Fruit fly (Drosophila melanogaster): Measurements from ENCODE around the gene CG12576.

The CG12576 gene

dm6 chrX:22487667-22488593 is 5.8 kb upstream of the CG12576 start (continued):
- TF ChIP-seq Meics (GFP tag; optimal IDR thresholded peaks at IDR 0.05): peak; percentile 55
- TF ChIP-seq CG32767 (GFP tag; IDR thresholded peaks at IDR 0.05): no peak
- no peak for TF ChIP-seq Lim3 (GFP tag; IDR thresholded peaks at IDR 0.05)
- no peak for TF ChIP-seq fd102C (GFP tag; optimal IDR thresholded peaks at IDR 0.05)
- peak; percentile 42 for TF ChIP-seq CG12659 (GFP tag; optimal IDR thresholded peaks at IDR 0.05)
- peak; percentile 17 for TF ChIP-seq NfI (GFP tag; optimal IDR thresholded peaks at IDR 0.05)
- no peak for TF ChIP-seq Hr78 (GFP tag; optimal IDR thresholded peaks at IDR 0.05)
- peak; percentile 1 for TF ChIP-seq Myb (GFP tag; optimal IDR thresholded peaks at IDR 0.05)
- TF ChIP-seq sna (GFP tag; IDR thresholded peaks at IDR 0.05; ENCODE audit: partially characterized antibody): no peak
- no peak for TF ChIP-seq cad (GFP tag; optimal IDR thresholded peaks at IDR 0.05)
- TF ChIP-seq Hr3 (GFP tag; optimal IDR thresholded peaks at IDR 0.05): no peak
- no peak for TF ChIP-seq pfk (GFP tag; optimal IDR thresholded peaks at IDR 0.05)
- TF ChIP-seq zfh1 (GFP tag; IDR thresholded peaks at IDR 0.05): 0 out of 3 replicates have a peak, but pooled peaks have one; percentile 5
- no peak for TF ChIP-seq pros (GFP tag; optimal IDR thresholded peaks at IDR 0.05)
- TF ChIP-seq CG15269 (tag; optimal IDR thresholded peaks at IDR 0.05): peak; percentile 52
- peak; percentile 73 for TF ChIP-seq sug (tag; optimal IDR thresholded peaks at IDR 0.05)
- TF ChIP-seq tup (GFP tag; optimal IDR thresholded peaks at IDR 0.05): no peak
- TF ChIP-seq CG6254 (GFP tag; optimal IDR thresholded peaks at IDR 0.05): no peak
- peak; percentile 19; the same call in 1 of the 2 replicates for TF ChIP-seq E2f2 (GFP tag; IDR thresholded peaks at IDR 0.05)
- TF ChIP-seq Rx (GFP tag; IDR thresholded peaks at IDR 0.05): no peak
- no peak for TF ChIP-seq CG8089 (GFP tag; optimal IDR thresholded peaks at IDR 0.05)
- TF ChIP-seq lov (optimal IDR thresholded peaks at IDR 0.05): no peak
- TF ChIP-seq lov (GFP tag; IDR thresholded peaks at IDR 0.05): no peak
- no peak for TF ChIP-seq CG16815 (GFP tag; optimal IDR thresholded peaks at IDR 0.05)
- TF ChIP-seq CG7556 (GFP tag; optimal IDR thresholded peaks at IDR 0.05): no peak
- no peak for TF ChIP-seq tll (GFP tag; optimal IDR thresholded peaks at IDR 0.05)
- no peak for TF ChIP-seq seq (GFP tag; IDR thresholded peaks at IDR 0.05)
- peak; percentile 6 for TF ChIP-seq CG15514 (GFP tag; optimal IDR thresholded peaks at IDR 0.05)
- peak; percentile 19 for TF ChIP-seq onecut (GFP tag; IDR thresholded peaks at IDR 0.05)
- TF ChIP-seq CG10209 (GFP tag; optimal IDR thresholded peaks at IDR 0.05): peak; percentile 47
- no peak for TF ChIP-seq CG2875 (GFP tag; optimal IDR thresholded peaks at IDR 0.05)
- no peak for TF ChIP-seq vnd (GFP tag; IDR thresholded peaks at IDR 0.05; ENCODE audit: partially characterized antibody)
- TF ChIP-seq chn (GFP tag; optimal IDR thresholded peaks at IDR 0.05): no peak
- 0 out of 2 replicates have a peak, but pooled peaks have one; percentile 32 for TF ChIP-seq CG5953 (GFP tag; IDR thresholded peaks at IDR 0.05)
- no peak for TF ChIP-seq CG7987 (GFP tag; optimal IDR thresholded peaks at IDR 0.05)
- no peak for TF ChIP-seq tap (tag; optimal IDR thresholded peaks at IDR 0.05)
- peak; percentile 18; the same call in 1 of the 2 replicates for TF ChIP-seq sisA (GFP tag; IDR thresholded peaks at IDR 0.05)
- peak; percentile 63 for TF ChIP-seq phol (tag; optimal IDR thresholded peaks at IDR 0.05)
- TF ChIP-seq ewg (GFP tag; optimal IDR thresholded peaks at IDR 0.05): no peak
- TF ChIP-seq CG17361 (GFP tag; IDR thresholded peaks at IDR 0.05): peak; percentile 44; the same call in 2 of the 3 replicates
- TF ChIP-seq unc-4 (GFP tag; IDR thresholded peaks at IDR 0.05; ENCODE audit: partially characterized antibody): no peak
- no peak for TF ChIP-seq D (optimal IDR thresholded peaks at IDR 0.05)
- no peak for TF ChIP-seq D (GFP tag; optimal IDR thresholded peaks at IDR 0.05)
- TF ChIP-seq CG8944 (GFP tag; optimal IDR thresholded peaks at IDR 0.05): no peak
- TF ChIP-seq dpn (GFP tag; optimal IDR thresholded peaks at IDR 0.05): no peak
- no peak for TF ChIP-seq psq (GFP tag; optimal IDR thresholded peaks at IDR 0.05)
- no peak for TF ChIP-seq jigr1 (GFP tag; IDR thresholded peaks at IDR 0.05)
- TF ChIP-seq slou (GFP tag; optimal IDR thresholded peaks at IDR 0.05): no peak

Measured in whole organism, embryonic.